Fruit fly (Drosophila melanogaster): ENCODE measurements around the gene rump.

Gene rump

dm6 chr3R:9529387-9529897 lies 19.3 kb upstream of the rump start:
- no peak for TF ChIP-seq CG32121 (GFP tag; IDR thresholded peaks at IDR 0.05)
- no peak for TF ChIP-seq gl (tag; optimal IDR thresholded peaks at IDR 0.05)
- TF ChIP-seq CG12605 (GFP tag; IDR thresholded peaks at IDR 0.05), result no peak
- no peak for TF ChIP-seq rn (GFP tag; IDR thresholded peaks at IDR 0.05)
- no peak for TF ChIP-seq CG34367 (tag; optimal IDR thresholded peaks at IDR 0.05)
- no peak for TF ChIP-seq CG15710 (tag; optimal IDR thresholded peaks at IDR 0.05)
- TF ChIP-seq CG17806 (tag; optimal IDR thresholded peaks at IDR 0.05), result no peak
- TF ChIP-seq CG14655 (GFP tag; optimal IDR thresholded peaks at IDR 0.05), result no peak
- no peak for TF ChIP-seq D1 (tag; optimal IDR thresholded peaks at IDR 0.05)
- TF ChIP-seq CG10348 (GFP tag; IDR thresholded peaks at IDR 0.05), result no peak
- TF ChIP-seq CG8301 (tag; optimal IDR thresholded peaks at IDR 0.05), result no peak

- TF ChIP-seq Ets98B (GFP tag; IDR thresholded peaks at IDR 0.05) (peak; percentile 96), Pif1B (GFP tag; optimal IDR thresholded peaks at IDR 0.05) (no peak), CG32121 (GFP tag; IDR thresholded peaks at IDR 0.05) (peak; percentile 94), gl (tag; optimal IDR thresholded peaks at IDR 0.05) (peak; percentile 62), EcR (GFP tag; optimal IDR thresholded peaks at IDR 0.05) (no peak), CG15710 (tag; optimal IDR thresholded peaks at IDR 0.05) (no peak), CG34367 (tag; optimal IDR thresholded peaks at IDR 0.05) (no peak), CG17806 (tag; optimal IDR thresholded peaks at IDR 0.05) (peak; percentile 82), CG13204 (GFP tag; optimal IDR thresholded peaks at IDR 0.05) (no peak), CG14655 (GFP tag; optimal IDR thresholded peaks at IDR 0.05) (no peak), CG12605 (GFP tag; IDR thresholded peaks at IDR 0.05) (peak; percentile 88), CG9948 (tag; optimal IDR thresholded peaks at IDR 0.05) (peak; percentile 76), CG10348 (GFP tag; IDR thresholded peaks at IDR 0.05) (peak; percentile 71), CG8301 (tag; optimal IDR thresholded peaks at IDR 0.05) (peak; percentile 84), CG4496 (GFP tag; IDR thresholded peaks at IDR 0.05) (peak; percentile 97), D1 (tag; optimal IDR thresholded peaks at IDR 0.05) (no peak), fd96Ca (GFP tag; IDR thresholded peaks at IDR 0.05) (peak; percentile 97), Snoo (tag; optimal IDR thresholded peaks at IDR 0.05) (peak; percentile 79), Pif1A (GFP tag; optimal IDR thresholded peaks at IDR 0.05) (peak; percentile 91), CG8159 (tag; optimal IDR thresholded peaks at IDR 0.05) (no peak), rn (GFP tag; IDR thresholded peaks at IDR 0.05) (peak; percentile 80)
Observed at dm6 chr3R:9527907-9528842, 18.1 kb upstream of the rump start.

- no peak for TF ChIP-seq D1 (tag; optimal IDR thresholded peaks at IDR 0.05)
- no peak for TF ChIP-seq CG4496 (GFP tag; IDR thresholded peaks at IDR 0.05)
- TF ChIP-seq CG34367 (tag; optimal IDR thresholded peaks at IDR 0.05), result no peak
- TF ChIP-seq CG15710 (tag; optimal IDR thresholded peaks at IDR 0.05), result no peak
- TF ChIP-seq Snoo (tag; optimal IDR thresholded peaks at IDR 0.05), result no peak
- TF ChIP-seq fd96Ca (GFP tag; IDR thresholded peaks at IDR 0.05), result no peak
- TF ChIP-seq Pif1A (GFP tag; optimal IDR thresholded peaks at IDR 0.05), result no peak
- no peak for TF ChIP-seq CG14655 (GFP tag; optimal IDR thresholded peaks at IDR 0.05)
- TF ChIP-seq Ets98B (GFP tag; IDR thresholded peaks at IDR 0.05), result no peak
- no peak for TF ChIP-seq CG10348 (GFP tag; IDR thresholded peaks at IDR 0.05)
- no peak for TF ChIP-seq CG13204 (GFP tag; optimal IDR thresholded peaks at IDR 0.05)
Observed at dm6 chr3R:9516400-9516852, 6.3 kb upstream of the rump start.

- TF ChIP-seq CG15710 (tag; optimal IDR thresholded peaks at IDR 0.05) (peak; percentile 13), Pif1B (GFP tag; optimal IDR thresholded peaks at IDR 0.05) (no peak), EcR (GFP tag; optimal IDR thresholded peaks at IDR 0.05) (no peak), CG8301 (tag; optimal IDR thresholded peaks at IDR 0.05) (no peak), fd96Ca (GFP tag; IDR thresholded peaks at IDR 0.05) (no peak), Pif1A (GFP tag; optimal IDR thresholded peaks at IDR 0.05) (no peak), gl (tag; optimal IDR thresholded peaks at IDR 0.05) (no peak)
Observed at dm6 chr3R:9515860-9516344, 5.8 kb upstream of the rump start, which contains the start of the genes mRpL47, CG8176 and Kdm3. mRpL47 (minus strand) TSS chr3R:9515908. CG8176 (plus strand) TSS chr3R:9516007. Kdm3 (plus strand) TSS chr3R:9516007.

dm6 chr3R:9513052-9513420 lies 2.9 kb upstream of the rump start, which contains the start of the genes Ras85D and Rlb1:
Ras85D (minus strand) TSS chr3R:9513067.
Rlb1 (plus strand) TSS chr3R:9513327.
- TF ChIP-seq CG9948 (tag; optimal IDR thresholded peaks at IDR 0.05), result peak; percentile 9
- peak; percentile 34 for TF ChIP-seq CG15710 (tag; optimal IDR thresholded peaks at IDR 0.05)
- TF ChIP-seq CG8159 (tag; optimal IDR thresholded peaks at IDR 0.05), result peak; percentile 33
- no peak for TF ChIP-seq CG32121 (GFP tag; IDR thresholded peaks at IDR 0.05)
- peak; percentile 19 for TF ChIP-seq CG17806 (tag; optimal IDR thresholded peaks at IDR 0.05)
- no peak for TF ChIP-seq Ets98B (GFP tag; IDR thresholded peaks at IDR 0.05)
- peak; percentile 23 for TF ChIP-seq Snoo (tag; optimal IDR thresholded peaks at IDR 0.05)

Measured in whole organism, pupa.